Worm (Caenorhabditis elegans): ENCODE measurements around the gene C33A11.2.
A peak's percentile ranks its signal among the peaks of the same experiment; 100 is the strongest.

Gene C33A11.2

DNA sequence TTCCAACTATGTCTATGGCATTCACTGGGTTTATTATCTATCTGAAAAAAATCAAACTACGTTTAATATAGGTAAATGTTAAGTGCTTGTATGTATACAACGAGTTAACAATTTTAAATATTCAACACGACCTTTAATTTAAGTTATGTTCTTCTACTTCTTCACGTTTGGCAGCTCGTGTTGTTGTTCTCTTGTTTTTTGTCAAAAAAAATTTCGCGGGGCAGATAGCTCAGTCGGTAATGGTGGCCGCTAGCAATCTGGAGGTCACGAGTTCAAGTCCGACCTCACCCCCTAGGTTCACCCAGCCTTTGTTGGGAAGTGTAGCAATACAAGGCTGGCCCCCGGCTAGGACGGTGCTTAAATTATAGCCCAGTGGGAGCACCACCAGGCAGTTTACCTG, 12.9 kb upstream of the C33A11.2 start:
- TF ChIP-seq unc-62 (GFP tag; optimal IDR thresholded peaks at IDR 0.05) (no peak), mab-5 (tag; optimal IDR thresholded peaks at IDR 0.05) (no peak), nhr-25 (tag; optimal IDR thresholded peaks at IDR 0.05) (no peak), unc-55 (GFP tag; optimal IDR thresholded peaks at IDR 0.05) (no peak), F13H6.1 (tag; optimal IDR thresholded peaks at IDR 0.05) (no peak)

DNA sequence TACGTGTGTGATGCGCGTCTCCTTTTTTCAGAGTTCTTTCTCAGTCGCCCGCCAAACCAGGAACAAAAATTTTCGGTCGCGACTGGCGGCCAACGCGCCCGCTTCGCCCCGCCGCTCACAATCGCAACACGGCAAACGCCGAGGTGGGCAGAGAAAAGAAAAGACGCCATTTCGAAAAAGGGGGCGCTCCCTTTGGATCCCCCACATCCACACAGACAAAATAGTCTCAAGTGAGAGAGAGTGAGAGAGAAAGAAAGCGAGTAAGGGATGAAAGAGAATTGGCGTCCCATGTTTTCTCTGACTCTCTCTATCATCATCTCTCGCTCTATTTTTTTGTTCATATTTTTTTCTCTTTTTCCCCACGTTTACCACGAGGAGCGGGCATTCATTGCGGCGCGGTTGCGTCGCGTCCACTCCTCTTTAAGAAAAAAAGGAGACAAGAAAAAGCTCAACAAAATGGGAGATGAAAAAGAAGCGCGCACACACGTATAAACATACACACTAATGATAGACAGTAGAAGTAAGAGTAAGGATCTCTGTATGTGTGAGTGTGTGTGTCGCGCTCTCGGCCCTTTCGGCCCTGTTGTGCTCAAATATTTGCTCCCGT, 11.8 kb upstream of the C33A11.2 start:
- TF ChIP-seq unc-39 (tag; optimal IDR thresholded peaks at IDR 0.05) (peak; percentile 22), ZK546.5 (tag; optimal IDR thresholded peaks at IDR 0.05) (no peak), C34F6.9 (tag; optimal IDR thresholded peaks at IDR 0.05) (peak; percentile 95), lin-13 (GFP tag; optimal IDR thresholded peaks at IDR 0.05) (peak; percentile 61), unc-62 (GFP tag; optimal IDR thresholded peaks at IDR 0.05) (peak; percentile 37), ama-1 (optimal IDR thresholded peaks at IDR 0.05) (peak; percentile 6), nhr-21 (tag; optimal IDR thresholded peaks at IDR 0.05) (peak; percentile 88), nhr-77 (tag; optimal IDR thresholded peaks at IDR 0.05) (peak; percentile 8), lsy-2 (tag; optimal IDR thresholded peaks at IDR 0.05) (peak; percentile 59 to 83), lin-11 (tag; optimal IDR thresholded peaks at IDR 0.05) (peak; percentile 58), gmeb-1 (tag; optimal IDR thresholded peaks at IDR 0.05) (peak; percentile 15), sma-9 (GFP tag; optimal IDR thresholded peaks at IDR 0.05) (peak; percentile 96), sma-9 (tag; optimal IDR thresholded peaks at IDR 0.05) (peak; percentile 13), F13H6.1 (tag; optimal IDR thresholded peaks at IDR 0.05) (peak; percentile 95), fos-1 (tag; optimal IDR thresholded peaks at IDR 0.05) (peak; percentile 67), nhr-11 (tag; optimal IDR thresholded peaks at IDR 0.05) (no peak), nhr-6 (tag; optimal IDR thresholded peaks at IDR 0.05) (peak; percentile 78), ceh-16 (tag; optimal IDR thresholded peaks at IDR 0.05) (peak; percentile 13), peb-1 (tag; optimal IDR thresholded peaks at IDR 0.05) (peak; percentile 85), blmp-1 (tag; optimal IDR thresholded peaks at IDR 0.05; ENCODE audit: insufficient read depth) (peak; percentile 91), crh-2 (tag; optimal IDR thresholded peaks at IDR 0.05) (peak; percentile 92), zag-1 (tag; optimal IDR thresholded peaks at IDR 0.05) (peak; percentile 94), ztf-1 (GFP tag; conservative IDR thresholded peaks at IDR 0.05) (no peak), sem-4 (tag; optimal IDR thresholded peaks at IDR 0.05) (peak; percentile 78), egl-27 (tag; optimal IDR thresholded peaks at IDR 0.05) (peak; percentile 97), alr-1 (tag; optimal IDR thresholded peaks at IDR 0.05) (no peak), mdl-1 (tag; optimal IDR thresholded peaks at IDR 0.05) (peak; percentile 88 to 93), ztf-4 (tag; optimal IDR thresholded peaks at IDR 0.05) (peak; percentile 74), nhr-12 (tag; optimal IDR thresholded peaks at IDR 0.05) (no peak), sma-3 (GFP tag; optimal IDR thresholded peaks at IDR 0.05) (peak; percentile 65), snpc-4 (tag; optimal IDR thresholded peaks at IDR 0.05) (peak; percentile 50), nhr-129 (tag; optimal IDR thresholded peaks at IDR 0.05) (peak; percentile 88), skn-1 (tag; optimal IDR thresholded peaks at IDR 0.05) (peak; percentile 73), unc-55 (GFP tag; optimal IDR thresholded peaks at IDR 0.05) (peak; percentile 96), nhr-23 (tag; optimal IDR thresholded peaks at IDR 0.05) (no peak), nhr-237 (tag; optimal IDR thresholded peaks at IDR 0.05) (no peak), mab-5 (tag; optimal IDR thresholded peaks at IDR 0.05) (no peak), Y55F3AM.14 (GFP tag; optimal IDR thresholded peaks at IDR 0.05) (peak; percentile 96), dmd-4 (tag; optimal IDR thresholded peaks at IDR 0.05) (no peak), nhr-25 (tag; optimal IDR thresholded peaks at IDR 0.05) (peak; percentile 80)

DNA sequence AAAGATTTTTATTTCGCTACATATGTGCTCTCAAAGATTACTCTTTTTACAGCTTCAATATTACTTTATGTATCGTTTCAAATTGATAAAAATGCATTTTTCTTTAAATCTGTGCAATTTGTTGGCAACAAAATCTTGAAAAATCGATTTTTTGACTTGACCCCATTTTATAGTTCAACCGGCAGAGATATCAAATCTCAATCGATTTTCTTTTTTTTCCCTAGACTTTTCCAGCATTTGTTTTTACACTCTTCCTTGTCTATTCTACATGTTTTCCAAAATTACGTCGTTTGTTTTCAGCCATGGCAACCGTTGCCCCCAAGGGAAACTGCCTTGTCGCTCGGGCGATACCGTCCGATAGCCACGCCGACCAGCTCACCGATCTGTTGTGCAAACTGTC, 10.9 kb upstream of the C33A11.2 start, which contains the start of gene nfki-1:
nfki-1 (plus strand) TSS at position 301 of the 400 bp plus-strand sequence.
- TF ChIP-seq mdl-1 (tag; optimal IDR thresholded peaks at IDR 0.05), result no peak
- TF ChIP-seq F13H6.1 (tag; optimal IDR thresholded peaks at IDR 0.05), result no peak
- no peak for TF ChIP-seq nhr-129 (tag; optimal IDR thresholded peaks at IDR 0.05)
- TF ChIP-seq gmeb-1 (tag; optimal IDR thresholded peaks at IDR 0.05), result no peak
- TF ChIP-seq fos-1 (tag; optimal IDR thresholded peaks at IDR 0.05), result no peak
- TF ChIP-seq skn-1 (tag; optimal IDR thresholded peaks at IDR 0.05), result no peak
- no peak for TF ChIP-seq nhr-21 (tag; optimal IDR thresholded peaks at IDR 0.05)
- TF ChIP-seq unc-55 (GFP tag; optimal IDR thresholded peaks at IDR 0.05), result no peak
- TF ChIP-seq nhr-77 (tag; optimal IDR thresholded peaks at IDR 0.05), result no peak
- no peak for TF ChIP-seq lsy-2 (tag; optimal IDR thresholded peaks at IDR 0.05)
- TF ChIP-seq mbf-1 (tag; optimal IDR thresholded peaks at IDR 0.05), result no peak
- TF ChIP-seq ama-1 (optimal IDR thresholded peaks at IDR 0.05), result no peak
- no peak for TF ChIP-seq blmp-1 (tag; optimal IDR thresholded peaks at IDR 0.05; ENCODE audit: insufficient read depth)
- no peak for TF ChIP-seq dmd-4 (tag; optimal IDR thresholded peaks at IDR 0.05)
- no peak for TF ChIP-seq zag-1 (tag; optimal IDR thresholded peaks at IDR 0.05)
- TF ChIP-seq nhr-12 (tag; optimal IDR thresholded peaks at IDR 0.05), result no peak
- no peak for TF ChIP-seq nhr-25 (tag; optimal IDR thresholded peaks at IDR 0.05)

Measured in whole organism, L2 larva.